Worm (Caenorhabditis elegans) whole organism, young adult: ENCODE measurements around the gene C05A2.4.

Experiments used
- B0035.1 ChIP-seq: sonication (generic microtip); optimal IDR thresholded peaks from 2 replicates; lab custom pipeline; 2016; ENCODE audit warnings: missing genetic modification characterization, mild to moderate bottlenecking, missing compliant biosample characterization, missing genotype, missing genetic modification reagents
- B0261.1 ChIP-seq: sonication (generic microtip); optimal IDR thresholded peaks from 2 replicates; lab custom pipeline; 2016; ENCODE audit warnings: mild to moderate bottlenecking, missing genetic modification characterization, moderate library complexity, missing compliant biosample characterization
- C06A6.2 ChIP-seq: fragments of 200-800 bp; sonication (Bioruptor generic); conservative IDR thresholded peaks from 2 replicates; pipeline ENCODE4 v1.3.6; 2022; ENCODE audit warnings: missing genetic modification characterization, missing compliant biosample characterization
- F10E7.11 ChIP-seq: sonication (generic microtip); optimal IDR thresholded peaks from 2 replicates; lab custom pipeline; 2017; ENCODE audit warnings: mild to moderate bottlenecking, missing genetic modification characterization, moderate library complexity, missing compliant biosample characterization
- F39B2.1 ChIP-seq: fragments of 200-800 bp; sonication (Bioruptor generic); IDR thresholded peaks from 2 replicates; pipeline ENCODE4 v1.3.6; 2022; ENCODE audit warnings: missing genetic modification reagents, missing genetic modification characterization, missing compliant biosample characterization
- F49E8.2 ChIP-seq: sonication (generic microtip); optimal IDR thresholded peaks from 3 replicates; lab custom pipeline; 2017; ENCODE audit warnings: missing genetic modification characterization, mild to moderate bottlenecking, missing compliant biosample characterization, antibody characterized with exemption, moderate library complexity; ENCODE audit not compliant: insufficient read depth
- F57A8.1 ChIP-seq: fragments of 200-800 bp; sonication (Bioruptor generic); optimal IDR thresholded peaks from 2 replicates; lab custom pipeline; 2018; ENCODE audit warnings: mild to moderate bottlenecking, missing genetic modification characterization, moderate library complexity, missing compliant biosample characterization
- F57C9.4 ChIP-seq: sonication (generic microtip); optimal IDR thresholded peaks from 2 replicates; lab custom pipeline; 2017; ENCODE audit warnings: mild to moderate bottlenecking, missing genetic modification characterization, missing compliant biosample characterization
- K12H6.12 ChIP-seq: fragments of 200-800 bp; sonication (Bioruptor generic); optimal IDR thresholded peaks from 2 replicates; lab custom pipeline; 2018; ENCODE audit warnings: mild to moderate bottlenecking, missing genetic modification characterization, missing compliant biosample characterization
- T07F8.4 ChIP-seq: sonication (generic microtip); optimal IDR thresholded peaks from 2 replicates; lab custom pipeline; 2016; ENCODE audit warnings: mild to moderate bottlenecking, missing genetic modification characterization, moderate library complexity, missing compliant biosample characterization
- Y53G8AR.9 ChIP-seq: fragments of 200-800 bp; sonication (Bioruptor generic); conservative IDR thresholded peaks from 2 replicates; pipeline ENCODE4 v1.3.6; 2022; ENCODE audit warnings: missing genetic modification reagents, missing genetic modification characterization, missing compliant biosample characterization
- Y56A3A.18 ChIP-seq: fragments of 200-800 bp; sonication (Bioruptor generic); IDR thresholded peaks from 2 replicates; pipeline ENCODE4 v1.3.6; 2022; ENCODE audit warnings: missing genetic modification reagents, missing genetic modification characterization, missing compliant biosample characterization
- Y67H2A.10 ChIP-seq: fragments of 200-800 bp; sonication (Bioruptor generic); conservative IDR thresholded peaks from 2 replicates; pipeline ENCODE4 v1.3.6; 2022; ENCODE audit warnings: missing genetic modification reagents, missing genetic modification characterization, missing compliant biosample characterization
- Y95B8A.8 ChIP-seq: fragments of 200-800 bp; sonication (Bioruptor generic); IDR thresholded peaks from 2 replicates; pipeline ENCODE4 v1.3.6; 2022; ENCODE audit warnings: missing genetic modification reagents, missing genetic modification characterization, missing compliant biosample characterization
- akir-1 ChIP-seq: fragments of 200-800 bp; sonication (Bioruptor generic); optimal IDR thresholded peaks from 2 replicates; lab custom pipeline; 2018; ENCODE audit warnings: mild to moderate bottlenecking, missing genetic modification characterization, moderate library complexity, missing compliant biosample characterization
- aptf-3 ChIP-seq: fragments of 200-800 bp; sonication (Bioruptor generic); IDR thresholded peaks from 2 replicates; pipeline ENCODE4 v1.3.6; 2022; ENCODE audit warnings: missing genetic modification characterization, missing compliant biosample characterization
- attf-5 ChIP-seq: fragments of 200-800 bp; sonication (Bioruptor generic); optimal IDR thresholded peaks from 2 replicates; lab custom pipeline; 2018; ENCODE audit warnings: mild to moderate bottlenecking, missing genetic modification characterization, missing compliant biosample characterization
- bed-2 ChIP-seq: fragments of 200-800 bp; sonication (Bioruptor generic); IDR thresholded peaks from 2 replicates; pipeline ENCODE4 v1.3.6; 2022; ENCODE audit warnings: missing genetic modification reagents, missing genetic modification characterization, missing compliant biosample characterization
- cebp-1 ChIP-seq, 2 experiments: fragments of 200-800 bp in 1 of 2; sonication (Bioruptor generic) in 1 of 2; sonication (generic microtip) in 1 of 2; IDR thresholded peaks in 1 of 2; optimal IDR thresholded peaks in 1 of 2; 2 replicates each; pipeline versions ENCODE4 v1.3.6 to Lab custom; 2017 to 2022; ENCODE audit warnings: missing compliant biosample characterization in 2 of 2, missing genetic modification characterization in 2 of 2, mild to moderate bottlenecking in 1 of 2, missing genetic modification reagents in 1 of 2, moderate library complexity in 1 of 2
- cebp-2 ChIP-seq: fragments of 200-800 bp; sonication (Bioruptor generic); IDR thresholded peaks from 2 replicates; pipeline ENCODE4 v1.3.6; 2022; ENCODE audit warnings: missing genetic modification characterization, missing compliant biosample characterization
- dpl-1 ChIP-seq: fragments of 150-350 bp; optimal IDR thresholded peaks from 2 replicates; lab custom pipeline; 2014; ENCODE audit warnings: missing biosample characterization, missing genetic modification reagents, missing genetic modification characterization
- ets-4 ChIP-seq: fragments of 200-800 bp; sonication (Bioruptor generic); optimal IDR thresholded peaks from 2 replicates; lab custom pipeline; 2018; ENCODE audit warnings: mild to moderate bottlenecking, missing genetic modification characterization, missing compliant biosample characterization
- him-1 ChIP-seq: sonication (generic microtip); optimal IDR thresholded peaks from 2 replicates; lab custom pipeline; 2016; ENCODE audit warnings: missing genotype, missing genetic modification reagents, missing genetic modification characterization, missing compliant biosample characterization
- hmg-1.2 ChIP-seq: fragments of 200-800 bp; sonication (Bioruptor generic); IDR thresholded peaks from 2 replicates; pipeline ENCODE4 v1.3.6; 2022; ENCODE audit warnings: missing genetic modification reagents, missing genetic modification characterization, missing compliant biosample characterization
- let-607 ChIP-seq, 2 experiments: fragments of 200-800 bp in 1 of 2; sonication (Bioruptor generic) in 1 of 2; sonication (generic microtip) in 1 of 2; optimal IDR thresholded peaks; 2 replicates each; lab custom pipeline; 2016 to 2018; ENCODE audit warnings: mild to moderate bottlenecking in 2 of 2, missing compliant biosample characterization in 2 of 2, missing genetic modification characterization in 2 of 2, moderate library complexity in 2 of 2, missing genotype in 1 of 2
- lin-26 ChIP-seq: fragments of 200-800 bp; sonication (Bioruptor generic); IDR thresholded peaks from 2 replicates; pipeline ENCODE4 v1.3.6; 2022; ENCODE audit warnings: missing genetic modification reagents, missing genetic modification characterization, missing compliant biosample characterization
- lin-40 ChIP-seq: sonication (generic microtip); optimal IDR thresholded peaks from 2 replicates; lab custom pipeline; 2016; ENCODE audit warnings: missing genetic modification characterization, mild to moderate bottlenecking, missing compliant biosample characterization, missing genotype, missing genetic modification reagents
- lir-1 ChIP-seq: fragments of 200-800 bp; sonication (Bioruptor generic); conservative IDR thresholded peaks from 2 replicates; pipeline ENCODE4 v1.3.6; 2022; ENCODE audit warnings: missing genetic modification reagents, missing genetic modification characterization, missing compliant biosample characterization
- mel-28 ChIP-seq: sonication (generic microtip); optimal IDR thresholded peaks from 2 replicates; lab custom pipeline; 2016; ENCODE audit warnings: borderline replicate concordance, mild to moderate bottlenecking, missing genetic modification characterization, missing compliant biosample characterization
- mes-4 ChIP-seq: sonication (generic microtip); optimal IDR thresholded peaks from 2 replicates; lab custom pipeline; 2016; ENCODE audit warnings: missing genotype, missing genetic modification characterization, missing compliant biosample characterization
- nfya-1 ChIP-seq: sonication (generic microtip); optimal IDR thresholded peaks from 2 replicates; lab custom pipeline; 2017; ENCODE audit warnings: antibody characterized with exemption, missing compliant biosample characterization, missing genetic modification characterization, borderline replicate concordance; ENCODE audit not compliant: insufficient read depth
- nhr-120 ChIP-seq: fragments of 200-800 bp; sonication (Bioruptor generic); IDR thresholded peaks from 2 replicates; pipeline ENCODE4 v1.3.6; 2022; ENCODE audit warnings: missing genetic modification characterization, missing compliant biosample characterization
- nhr-80 ChIP-seq: sonication (generic microtip); optimal IDR thresholded peaks from 2 replicates; lab custom pipeline; 2016; ENCODE audit warnings: missing genetic modification characterization, missing compliant biosample characterization
- pbrm-1 ChIP-seq: fragments of 200-800 bp; sonication (Bioruptor generic); IDR thresholded peaks from 2 replicates; pipeline ENCODE4 v1.3.6; 2022; ENCODE audit warnings: missing genetic modification reagents, missing genetic modification characterization, missing compliant biosample characterization
- rpc-1 ChIP-seq, 2 experiments: fragments of 150-350 bp in 1 of 2; sonication (generic microtip) in 1 of 2; optimal IDR thresholded peaks; 2 replicates each; lab custom pipeline; 2014 to 2018; ENCODE audit warnings: missing biosample characterization in 1 of 2, missing genetic modification characterization in 1 of 2, missing genetic modification reagents in 1 of 2, missing genotype in 1 of 2
- snpc-4 ChIP-seq, 5 experiments: fragments of 150-350 bp in 1 of 5; sonication (generic microtip) in 4 of 5; optimal IDR thresholded peaks; 2 replicates each; lab custom pipeline; 2014 to 2018; ENCODE audit warnings: missing genetic modification characterization in 5 of 5, missing biosample characterization in 3 of 5, antibody characterized with exemption in 2 of 5, mild to moderate bottlenecking in 2 of 5, missing compliant biosample characterization in 2 of 5, missing genotype in 2 of 5, moderate library complexity in 2 of 5, missing genetic modification reagents in 1 of 5
- somi-1 ChIP-seq: fragments of 200-800 bp; sonication (Bioruptor generic); optimal IDR thresholded peaks from 2 replicates; lab custom pipeline; 2018; ENCODE audit warnings: mild to moderate bottlenecking, missing genetic modification characterization, missing compliant biosample characterization
- tbp1 ChIP-seq: fragments of 200-800 bp; sonication (Bioruptor generic); optimal IDR thresholded peaks from 2 replicates; lab custom pipeline; 2018; ENCODE audit warnings: mild to moderate bottlenecking, missing genetic modification characterization, missing compliant biosample characterization
- tbx-9 ChIP-seq: sonication (generic microtip); optimal IDR thresholded peaks from 2 replicates; lab custom pipeline; 2016; ENCODE audit warnings: borderline replicate concordance, missing genetic modification characterization, inconsistent platforms, missing compliant biosample characterization
- unc-130 ChIP-seq: sonication (generic microtip); optimal IDR thresholded peaks from 2 replicates; lab custom pipeline; 2016; ENCODE audit warnings: missing genetic modification reagents, missing genetic modification characterization, missing compliant biosample characterization
- ztf-18 ChIP-seq: sonication (generic microtip); optimal IDR thresholded peaks from 2 replicates; lab custom pipeline; 2016; ENCODE audit warnings: missing genotype, mild to moderate bottlenecking, missing genetic modification characterization, missing compliant biosample characterization
- ztf-25 ChIP-seq: fragments of 200-800 bp; sonication (Bioruptor generic); IDR thresholded peaks from 2 replicates; pipeline ENCODE4 v1.3.6; 2022; ENCODE audit warnings: missing genetic modification reagents, missing genetic modification characterization, missing compliant biosample characterization
- ztf-3 ChIP-seq: fragments of 200-800 bp; sonication (Bioruptor generic); optimal IDR thresholded peaks from 2 replicates; lab custom pipeline; 2018; ENCODE audit warnings: mild to moderate bottlenecking, missing genetic modification characterization, missing compliant biosample characterization

C05A2.4 gene

ce11 chrV:10719833-10720170, 24.5 kb downstream of the C05A2.4 start (continued):
- TF ChIP-seq hmg-1.2 (GFP tag; lab: Robert Waterston, UW) (peak; percentile 47; the same call in 1 of the 2 replicates), Y67H2A.10 (no peak; the same call in 1 of the 2 replicates), let-607 (tag; optimal IDR thresholded peaks at IDR 0.05; lab: Kevin White, UChicago) (no peak), somi-1 (no peak), lir-1 (GFP tag; lab: Robert Waterston, UW) (peak; percentile 73), ztf-25 (no peak), ets-4 (GFP tag; lab: Kevin White, UChicago) (no peak), akir-1 (GFP tag; lab: Kevin White, UChicago) (peak; percentile 8), snpc-4 (GFP tag; optimal IDR thresholded peaks at IDR 0.05; lab: Kevin White, UChicago) (no peak), snpc-4 (tag; optimal IDR thresholded peaks at IDR 0.05; lab: Kevin White, UChicago) (peak in 2 of 4 experiments; percentile 9 to 18), pbrm-1 (GFP tag; lab: Robert Waterston, UW) (0 out of 2 replicates have a peak, but pooled peaks have one; percentile 30), cebp-1 (GFP tag; IDR thresholded peaks at IDR 0.05; lab: Robert Waterston, UW) (no peak), cebp-1 (tag; optimal IDR thresholded peaks at IDR 0.05; lab: Kevin White, UChicago) (peak; percentile 82), F57A8.1 (GFP tag; lab: Kevin White, UChicago) (no peak), unc-130 (GFP tag; lab: Kevin White, UChicago) (no peak), nhr-80 (peak; percentile 74), attf-5 (GFP tag; lab: Kevin White, UChicago) (peak; percentile 49), K12H6.12 (tag; lab: Kevin White, UChicago) (no peak), nhr-120 (GFP tag; lab: Robert Waterston, UW) (no peak), Y95B8A.8 (GFP tag; lab: Robert Waterston, UW) (0 out of 2 replicates have a peak, but pooled peaks have one; percentile 7), mel-28 (tag; lab: Kevin White, UChicago) (no peak), F10E7.11 (no peak), Y56A3A.18 (GFP tag; lab: Robert Waterston, UW) (no peak), lin-40 (tag; lab: Kevin White, UChicago) (peak; percentile 24), him-1 (tag; lab: Kevin White, UChicago) (no peak)

DNA sequence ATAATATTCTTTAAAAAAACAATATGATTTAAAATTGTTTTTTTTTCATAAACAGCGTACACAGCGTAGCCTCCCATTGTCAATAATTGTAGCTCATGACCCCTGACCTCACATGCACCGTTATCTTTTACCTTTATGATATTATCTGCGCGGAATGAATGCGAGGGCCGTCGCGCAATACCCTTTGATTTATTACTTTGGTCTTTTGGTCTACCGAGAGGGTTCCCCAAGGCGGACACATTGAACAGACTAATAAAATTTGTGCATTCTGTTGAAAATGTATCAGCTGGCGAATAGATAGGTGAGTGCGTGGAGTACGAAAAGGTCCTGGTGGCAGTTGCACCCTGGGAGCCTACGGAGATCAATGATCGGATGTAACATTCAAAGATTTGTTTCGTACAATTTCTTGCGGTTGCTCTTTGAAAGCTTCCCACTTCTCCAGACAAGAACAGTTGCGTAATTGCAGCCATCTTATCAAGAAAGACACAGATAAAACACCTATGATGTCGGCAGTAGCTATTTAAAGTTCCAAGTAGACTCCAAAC, 25.1 kb downstream of the C05A2.4 start:
- TF ChIP-seq F57C9.4, result no peak
- no peak for TF ChIP-seq F39B2.1 (GFP tag; lab: Robert Waterston, UW)
- no peak for TF ChIP-seq F49E8.2 (tag; lab: Kevin White, UChicago)
- no peak for TF ChIP-seq dpl-1 (GFP tag; lab: Kevin White, UChicago)
- no peak for TF ChIP-seq aptf-3 (GFP tag; lab: Robert Waterston, UW)
- TF ChIP-seq nhr-120 (GFP tag; lab: Robert Waterston, UW), result no peak
- no peak for TF ChIP-seq ztf-18 (tag; lab: Kevin White, UChicago)
- TF ChIP-seq F57A8.1 (GFP tag; lab: Kevin White, UChicago), result no peak
- TF ChIP-seq B0261.1 (tag; lab: Kevin White, UChicago), result no peak

- TF ChIP-seq Y95B8A.8 (GFP tag; lab: Robert Waterston, UW), result no peak
- TF ChIP-seq B0035.1 (tag; lab: Kevin White, UChicago), result no peak
- no peak for TF ChIP-seq ztf-18 (tag; lab: Kevin White, UChicago)
- no peak for TF ChIP-seq C06A6.2 (GFP tag; lab: Robert Waterston, UW)
- TF ChIP-seq mes-4 (tag; lab: Kevin White, UChicago), result no peak
- no peak for TF ChIP-seq tbx-9
- TF ChIP-seq T07F8.4 (tag; lab: Kevin White, UChicago), result no peak
- TF ChIP-seq lin-40 (tag; lab: Kevin White, UChicago), result no peak
- TF ChIP-seq lir-1 (GFP tag; lab: Robert Waterston, UW), result no peak
- TF ChIP-seq tbp1 (GFP tag; lab: Kevin White, UChicago), result no peak
- no peak for TF ChIP-seq bed-2 (GFP tag; lab: Robert Waterston, UW)
- TF ChIP-seq ztf-3 (GFP tag; lab: Kevin White, UChicago), result no peak
- TF ChIP-seq cebp-2, result no peak
- no peak for TF ChIP-seq Y53G8AR.9
- TF ChIP-seq attf-5 (GFP tag; lab: Kevin White, UChicago), result no peak
- no peak for TF ChIP-seq rpc-1 (optimal IDR thresholded peaks at IDR 0.05; lab: Kevin White, UChicago)
- TF ChIP-seq rpc-1 (tag; optimal IDR thresholded peaks at IDR 0.05; lab: Kevin White, UChicago), result no peak
- TF ChIP-seq him-1 (tag; lab: Kevin White, UChicago), result no peak
- TF ChIP-seq lin-26 (GFP tag; lab: Robert Waterston, UW), result no peak
- TF ChIP-seq nfya-1, result no peak
Measured at ce11 chrV:10720876-10721275, 25.6 kb downstream of the C05A2.4 start.
